Worm (Caenorhabditis elegans) whole organism, late embryonic: Measurements from ENCODE around the gene sly-1.

Source experiments
- ama-1 ChIP-seq: fragments of 150-350 bp; optimal IDR thresholded peaks from 2 replicates; lab custom pipeline; 2014
- ceh-22 ChIP-seq: sonication (generic microtip); optimal IDR thresholded peaks from 2 replicates; lab custom pipeline; 2017; ENCODE audit warnings: missing biosample characterization, missing genetic modification characterization
- fkh-10 ChIP-seq: fragments of 150-350 bp; optimal IDR thresholded peaks from 2 replicates; lab custom pipeline; 2014; ENCODE audit warnings: missing biosample characterization, missing genetic modification reagents, missing genetic modification characterization
- hlh-15 ChIP-seq: sonication (generic microtip); optimal IDR thresholded peaks from 2 replicates; lab custom pipeline; 2016; ENCODE audit warnings: missing genetic modification characterization, missing compliant biosample characterization
- hlh-30 ChIP-seq: sonication (generic microtip); optimal IDR thresholded peaks from 2 replicates; lab custom pipeline; 2017; ENCODE audit warnings: antibody characterized with exemption, missing genetic modification characterization, missing compliant biosample characterization; ENCODE audit not compliant: insufficient read depth
- lim-6 ChIP-seq: sonication (generic microtip); optimal IDR thresholded peaks from 2 replicates; lab custom pipeline; 2016; ENCODE audit warnings: missing genetic modification characterization, missing compliant biosample characterization
- lin-11 ChIP-seq: fragments of 200-800 bp; sonication (Bioruptor generic); optimal IDR thresholded peaks from 2 replicates; lab custom pipeline; 2018; ENCODE audit warnings: mild to moderate bottlenecking, missing genetic modification characterization, missing compliant biosample characterization
- madf-2 ChIP-seq: sonication (generic microtip); optimal IDR thresholded peaks from 2 replicates; lab custom pipeline; 2017; ENCODE audit warnings: missing genetic modification characterization, missing compliant biosample characterization
- mec-3 ChIP-seq: sonication (generic microtip); optimal IDR thresholded peaks from 2 replicates; lab custom pipeline; 2016; ENCODE audit warnings: borderline replicate concordance, missing genetic modification characterization, missing compliant biosample characterization
- pha-4 ChIP-seq: fragments of 150-350 bp; optimal IDR thresholded peaks from 2 replicates; lab custom pipeline; 2018; ENCODE audit warnings: missing biosample characterization, missing genetic modification reagents, missing genetic modification characterization

- TF ChIP-seq fkh-10 (no peak), hlh-15 (no peak), lim-6 (tag; lab: Kevin White, UChicago) (no peak), madf-2 (tag; lab: Kevin White, UChicago) (no peak), ceh-22 (tag; lab: Kevin White, UChicago) (no peak), hlh-30 (tag; lab: Kevin White, UChicago) (no peak), ama-1 (no peak), pha-4 (tag; lab: Kevin White, UChicago) (no peak), lin-11 (tag; lab: Kevin White, UChicago) (no peak), mec-3 (tag; lab: Kevin White, UChicago) (no peak)
These were observed 3.1 kb upstream of the sly-1 start, which contains the start of gene rab-33 for ce11 chrIII:10503753-10504152.
